Worm (Caenorhabditis elegans) whole organism, L1 larva: Measurements from ENCODE around the gene sri-29.

Source experiments
- C04F5.9 ChIP-seq: sonication (generic microtip); optimal IDR thresholded peaks from 2 replicates; lab custom pipeline; 2016; ENCODE audit warnings: missing genetic modification characterization, missing compliant biosample characterization
- C16A3.4 ChIP-seq: fragments of 150-350 bp; optimal IDR thresholded peaks from 2 replicates; lab custom pipeline; 2014; ENCODE audit warnings: missing biosample characterization, missing genetic modification characterization
- C34B4.2 ChIP-seq: sonication (generic microtip); optimal IDR thresholded peaks from 2 replicates; lab custom pipeline; 2017; ENCODE audit warnings: mild to moderate bottlenecking, missing genetic modification characterization, missing compliant biosample characterization
- alr-1 ChIP-seq: fragments of 200-800 bp; sonication (Bioruptor generic); optimal IDR thresholded peaks from 2 replicates; lab custom pipeline; 2018; ENCODE audit warnings: borderline replicate concordance, mild to moderate bottlenecking, missing genetic modification characterization, missing compliant biosample characterization
- blmp-1 ChIP-seq: fragments of 150-350 bp; optimal IDR thresholded peaks from 2 replicates; lab custom pipeline; 2014; ENCODE audit warnings: missing biosample characterization, missing genetic modification characterization
- ceh-8 ChIP-seq: fragments of 200-800 bp; sonication (Bioruptor generic); optimal IDR thresholded peaks from 2 replicates; lab custom pipeline; 2018; ENCODE audit warnings: mild to moderate bottlenecking, missing genetic modification characterization, moderate library complexity, missing compliant biosample characterization
- ceh-88 ChIP-seq: fragments of 200-800 bp; sonication (Bioruptor generic); IDR thresholded peaks from 2 replicates; pipeline ENCODE4 v1.3.6; 2022; ENCODE audit warnings: missing genetic modification characterization, missing compliant biosample characterization
- ces-1 ChIP-seq: fragments of 150-350 bp; optimal IDR thresholded peaks from 2 replicates; lab custom pipeline; 2014; ENCODE audit warnings: missing biosample characterization, missing genetic modification reagents, missing genetic modification characterization
- efl-1 ChIP-seq, 4 experiments: fragments of 150-350 bp; optimal IDR thresholded peaks in 3 of 4; peaks in 1 of 4; 1 replicate in 1 of 4; 2 replicates in 3 of 4; lab custom pipeline; 2014; ENCODE audit warnings: missing biosample characterization in 2 of 4, missing genetic modification characterization in 2 of 4, missing genetic modification reagents in 2 of 4
- efl-3 ChIP-seq: fragments of 200-800 bp; sonication (Bioruptor generic); optimal IDR thresholded peaks from 2 replicates; lab custom pipeline; 2018; ENCODE audit warnings: mild to moderate bottlenecking, missing genetic modification characterization, missing compliant biosample characterization
- elt-3 ChIP-seq, 6 experiments: fragments of 150-350 bp in 1 of 6; sonication (generic microtip); optimal IDR thresholded peaks; 2 replicates each; lab custom pipeline; 2017 to 2018; ENCODE audit warnings: missing biosample characterization in 6 of 6, missing genetic modification characterization in 6 of 6, inconsistent platforms in 1 of 6
- fos-1 ChIP-seq: fragments of 150-350 bp; optimal IDR thresholded peaks from 2 replicates; lab custom pipeline; 2014; ENCODE audit warnings: missing biosample characterization, missing genetic modification characterization
- grh-1 ChIP-seq: fragments of 200-800 bp; sonication (Bioruptor generic); IDR thresholded peaks from 2 replicates; pipeline ENCODE4 v1.3.6; 2022; ENCODE audit warnings: missing genetic modification reagents, missing genetic modification characterization, missing compliant biosample characterization
- hpl-2 ChIP-seq: fragments of 150-350 bp; optimal IDR thresholded peaks from 2 replicates; lab custom pipeline; 2014; ENCODE audit warnings: missing biosample characterization, missing genetic modification reagents, missing genetic modification characterization
- jun-1 ChIP-seq: fragments of 150-350 bp; optimal IDR thresholded peaks from 2 replicates; lab custom pipeline; 2014; ENCODE audit warnings: missing biosample characterization, missing genetic modification reagents, missing genetic modification characterization
- lin-15B ChIP-seq: fragments of 150-350 bp; sonication (generic microtip); optimal IDR thresholded peaks from 3 replicates; lab custom pipeline; 2014; ENCODE audit warnings: missing biosample characterization, missing genetic modification characterization
- lin-35 ChIP-seq, 2 experiments: fragments of 150-350 bp; optimal IDR thresholded peaks; 2 replicates each; lab custom pipeline; 2014; ENCODE audit warnings: missing biosample characterization in 2 of 2, missing genetic modification characterization in 2 of 2, missing genetic modification reagents in 2 of 2
- lsy-2 ChIP-seq, 2 experiments: fragments of 150-350 bp; optimal IDR thresholded peaks; 2 replicates each; lab custom pipeline; 2014; ENCODE audit warnings: missing biosample characterization in 2 of 2, missing genetic modification characterization in 2 of 2
- nhr-11 ChIP-seq: fragments of 150-350 bp; optimal IDR thresholded peaks from 2 replicates; lab custom pipeline; 2014; ENCODE audit warnings: missing biosample characterization, missing genetic modification characterization
- nhr-12 ChIP-seq: sonication (generic microtip); optimal IDR thresholded peaks from 2 replicates; lab custom pipeline; 2017; ENCODE audit warnings: missing biosample characterization, missing genetic modification characterization
- nhr-237 ChIP-seq: fragments of 150-350 bp; optimal IDR thresholded peaks from 2 replicates; lab custom pipeline; 2014; ENCODE audit warnings: missing biosample characterization, missing genetic modification characterization
- nhr-28 ChIP-seq: fragments of 150-350 bp; optimal IDR thresholded peaks from 2 replicates; lab custom pipeline; 2014; ENCODE audit warnings: missing biosample characterization, missing genetic modification characterization
- nhr-76 ChIP-seq: sonication (generic microtip); optimal IDR thresholded peaks from 2 replicates; lab custom pipeline; 2017; ENCODE audit warnings: missing biosample characterization, missing genetic modification characterization
- nhr-77 ChIP-seq: fragments of 150-350 bp; optimal IDR thresholded peaks from 2 replicates; lab custom pipeline; 2014; ENCODE audit warnings: missing biosample characterization, missing genetic modification characterization
- nhr-84 ChIP-seq: sonication (generic microtip); optimal IDR thresholded peaks from 2 replicates; lab custom pipeline; 2017; ENCODE audit warnings: missing biosample characterization, missing genetic modification characterization
- nhr-85 ChIP-seq: sonication (generic microtip); peaks from one replicate; lab custom pipeline; 2016; ENCODE audit warnings: missing genetic modification characterization, inconsistent platforms, missing compliant biosample characterization
- nhr-90 ChIP-seq: sonication (generic microtip); optimal IDR thresholded peaks from 2 replicates; lab custom pipeline; 2016; ENCODE audit warnings: mild to moderate bottlenecking, missing genetic modification characterization, missing compliant biosample characterization; ENCODE audit not compliant: poor library complexity
- pag-3 ChIP-seq: sonication (generic microtip); optimal IDR thresholded peaks from 2 replicates; lab custom pipeline; 2017; ENCODE audit warnings: missing genetic modification characterization, mild to moderate bottlenecking, missing compliant biosample characterization, antibody characterized with exemption, borderline replicate concordance; ENCODE audit not compliant: insufficient read depth
- pax-3 ChIP-seq: fragments of 200-800 bp; sonication (Bioruptor generic); optimal IDR thresholded peaks from 2 replicates; lab custom pipeline; 2018; ENCODE audit warnings: mild to moderate bottlenecking, missing genetic modification characterization, moderate library complexity, missing compliant biosample characterization
- skn-1 ChIP-seq: fragments of 150-350 bp; optimal IDR thresholded peaks from 2 replicates; lab custom pipeline; 2014; ENCODE audit warnings: missing biosample characterization, missing genetic modification characterization
- snu-23 ChIP-seq: sonication (generic microtip); optimal IDR thresholded peaks from 2 replicates; lab custom pipeline; 2016; ENCODE audit warnings: missing genetic modification characterization, missing compliant biosample characterization
- sox-4 ChIP-seq: sonication (generic microtip); optimal IDR thresholded peaks from 2 replicates; lab custom pipeline; 2016; ENCODE audit warnings: missing genetic modification characterization, missing compliant biosample characterization
- tbx-2 ChIP-seq: sonication (generic microtip); optimal IDR thresholded peaks from 2 replicates; lab custom pipeline; 2016; ENCODE audit warnings: missing genetic modification characterization, missing compliant biosample characterization
- unc-30 ChIP-seq: sonication (generic microtip); optimal IDR thresholded peaks from 2 replicates; lab custom pipeline; 2017; ENCODE audit warnings: missing biosample characterization, missing genetic modification characterization

Gene sri-29

ce11 chrII:3036344-3036743 lies 7.8 kb upstream of the sri-29 start:
- TF ChIP-seq jun-1 (tag; lab: Kevin White, UChicago) (no peak), nhr-11 (tag; lab: Kevin White, UChicago) (no peak), C34B4.2 (tag; lab: Kevin White, UChicago) (no peak), ceh-88 (GFP tag; lab: Robert Waterston, UW) (no peak), nhr-12 (tag; lab: Kevin White, UChicago) (no peak), blmp-1 (tag; lab: Kevin White, UChicago) (no peak), snu-23 (GFP tag; lab: Kevin White, UChicago) (no peak), lsy-2 (tag; optimal IDR thresholded peaks at IDR 0.05; lab: Kevin White, UChicago) (no peak), C04F5.9 (tag; lab: Kevin White, UChicago) (no peak), nhr-85 (tag; lab: Kevin White, UChicago) (peak; percentile 43), lin-35 (GFP tag; optimal IDR thresholded peaks at IDR 0.05; lab: Kevin White, UChicago) (no peak), elt-3 (tag; optimal IDR thresholded peaks at IDR 0.05; lab: Kevin White, UChicago) (no peak), efl-1 (optimal IDR thresholded peaks at IDR 0.05; lab: Kevin White, UChicago) (no peak), efl-1 (GFP tag; optimal IDR thresholded peaks at IDR 0.05 in 1 of 2; lab: Kevin White, UChicago) (peak in 1 of 2 experiments; percentile 92), nhr-90 (tag; lab: Kevin White, UChicago) (no peak), unc-30 (no peak), nhr-77 (tag; lab: Kevin White, UChicago) (no peak), lin-15B (tag; lab: Kevin White, UChicago) (no peak)

ce11 chrII:3038453-3038909 lies 5.6 kb upstream of the sri-29 start, which contains the start of the genes B0454.26 and B0454.5:
Gene B0454.26 (minus strand): TSS chrII:3038553.
Gene B0454.5 (plus strand): TSS chrII:3038859.
- TF ChIP-seq efl-1 (optimal IDR thresholded peaks at IDR 0.05; lab: Kevin White, UChicago) = no peak
- TF ChIP-seq efl-1 (GFP tag; optimal IDR thresholded peaks at IDR 0.05 in 1 of 2; lab: Kevin White, UChicago) = peak in 1 of 2 experiments; percentile 2
- no peak for TF ChIP-seq alr-1 (tag; lab: Kevin White, UChicago)
- peak; percentile 58 for TF ChIP-seq blmp-1 (tag; lab: Kevin White, UChicago)
- TF ChIP-seq, all 84 proteins: peak for 2

DNA sequence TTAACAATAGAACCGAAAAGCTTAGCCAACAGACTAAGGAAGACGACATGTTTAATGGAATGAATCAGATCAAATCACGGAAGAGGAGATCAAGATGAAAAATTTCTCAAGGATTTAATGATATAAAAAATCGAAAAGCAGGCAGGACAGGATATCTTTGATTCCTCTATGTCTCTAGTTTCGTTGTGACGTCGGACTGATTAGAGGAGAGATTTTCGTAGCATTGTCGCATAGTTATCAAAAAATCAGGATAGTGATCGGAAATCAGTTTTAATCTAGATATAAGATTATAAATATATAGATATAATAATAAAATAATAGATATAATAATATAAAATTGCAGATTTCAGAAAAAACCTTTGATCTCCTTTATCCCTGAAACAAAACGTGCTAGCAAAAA lies 765 bp upstream of the sri-29 start, which contains the start of gene B0454.8:
B0454.8 (minus strand) TSS at position 101 of the 400 bp plus-strand sequence.
- TF ChIP-seq pag-3 (no peak), nhr-28 (tag; lab: Kevin White, UChicago) (no peak), nhr-76 (tag; lab: Kevin White, UChicago) (no peak), jun-1 (tag; lab: Kevin White, UChicago) (no peak), sox-4 (tag; lab: Kevin White, UChicago) (no peak), tbx-2 (tag; lab: Kevin White, UChicago) (no peak), skn-1 (tag; lab: Kevin White, UChicago) (no peak), grh-1 (GFP tag; lab: Robert Waterston, UW) (no peak), C16A3.4 (tag; lab: Kevin White, UChicago) (no peak), pax-3 (tag; lab: Kevin White, UChicago) (no peak), hpl-2 (no peak), efl-3 (GFP tag; lab: Kevin White, UChicago) (no peak), nhr-237 (tag; lab: Kevin White, UChicago) (no peak), nhr-84 (tag; lab: Kevin White, UChicago) (no peak)
- TF ChIP-seq, all 84 proteins: peak for 0

DNA sequence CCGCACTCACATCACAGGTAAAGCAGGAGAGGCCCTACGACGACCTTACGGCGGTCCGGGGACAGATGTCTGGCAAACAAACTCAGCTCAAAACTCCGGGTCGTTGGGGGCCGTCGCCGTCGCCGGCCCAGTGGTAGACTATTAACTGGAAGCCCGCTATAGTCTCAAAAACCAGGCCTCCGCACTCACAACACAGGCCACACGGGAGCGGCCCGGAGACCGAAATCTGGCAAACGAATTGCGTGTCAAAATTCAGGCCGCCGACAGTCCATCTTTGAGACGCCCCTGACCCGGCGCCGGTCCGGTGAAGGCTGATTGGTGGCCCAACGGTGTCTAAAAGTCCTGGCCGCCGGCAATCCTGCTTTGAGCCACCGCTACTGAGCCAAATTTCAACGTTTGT lies 1.3 kb downstream of the sri-29 start:
- TF ChIP-seq ceh-8 (GFP tag; lab: Kevin White, UChicago) = no peak
- no peak for TF ChIP-seq fos-1 (tag; lab: Kevin White, UChicago)
- no peak for TF ChIP-seq nhr-76 (tag; lab: Kevin White, UChicago)
- TF ChIP-seq nhr-237 (tag; lab: Kevin White, UChicago) = no peak
- no peak for TF ChIP-seq ces-1 (GFP tag; lab: Kevin White, UChicago)
